Worm (Caenorhabditis elegans): ENCODE results near the gene cest-31.

DNA sequence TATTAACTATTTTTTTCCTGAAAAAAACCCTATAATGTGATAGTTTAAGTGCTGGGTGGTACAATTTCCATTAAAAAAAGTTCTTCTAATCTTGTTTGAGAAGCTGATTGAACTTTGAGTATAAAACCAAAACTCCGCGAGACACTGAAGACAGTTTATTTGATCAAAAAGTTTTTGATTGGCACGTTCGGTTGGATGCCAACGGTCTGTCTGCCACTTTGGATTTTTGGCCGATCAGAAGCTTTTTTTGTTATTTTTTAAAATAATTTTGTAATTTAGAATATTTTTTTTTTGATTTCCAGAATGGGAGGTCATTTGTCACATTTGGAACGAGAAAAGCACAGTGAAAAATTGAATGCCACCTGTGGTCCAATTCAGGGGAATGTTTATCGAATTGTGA lies 4.5 kb upstream of the cest-31 start, which contains the start of gene cest-28:
- TF ChIP-seq pha-4 (tag; optimal IDR thresholded peaks at IDR 0.05) (no peak), repo-1 (tag; optimal IDR thresholded peaks at IDR 0.05) (no peak), C06A6.2 (GFP tag; conservative IDR thresholded peaks at IDR 0.05) (no peak)
